Fruit fly (Drosophila melanogaster) whole organism, prepupa: ENCODE measurements around the gene CG31913.

Experiments used
- Blimp-1 ChIP-seq: fragments of 200-800 bp; sonication (Bioruptor generic); optimal IDR thresholded peaks from 3 replicates; lab custom pipeline; 2017; ENCODE audit warnings: missing biosample characterization, missing genetic modification characterization, mild to moderate bottlenecking, moderate library complexity, missing genetic modification reagents
- CG1621 ChIP-seq: fragments of 200-800 bp; sonication (Bioruptor generic); optimal IDR thresholded peaks from 3 replicates; lab custom pipeline; 2018; ENCODE audit warnings: missing biosample characterization, mild to moderate bottlenecking, missing genetic modification characterization
- CG16779 ChIP-seq: fragments of 200-800 bp; sonication (Bioruptor generic); optimal IDR thresholded peaks from 3 replicates; lab custom pipeline; 2017; ENCODE audit warnings: missing biosample characterization, mild to moderate bottlenecking, missing genetic modification characterization
- Smox ChIP-seq: fragments of 200-800 bp; sonication (Bioruptor generic); optimal IDR thresholded peaks from 3 replicates; lab custom pipeline; 2016; ENCODE audit warnings: missing biosample characterization, missing genetic modification characterization
- Sox102F ChIP-seq: fragments of 200-800 bp; sonication (Bioruptor generic); optimal IDR thresholded peaks from 2 replicates; lab custom pipeline; 2016; ENCODE audit warnings: missing biosample characterization, mild to moderate bottlenecking, missing genetic modification characterization
- net ChIP-seq: fragments of 200-800 bp; sonication (Bioruptor generic); optimal IDR thresholded peaks from 3 replicates; lab custom pipeline; 2016; ENCODE audit warnings: missing biosample characterization, missing genetic modification characterization

- no peak for TF ChIP-seq CG16779 (tag; lab: Kevin White, UChicago)
- TF ChIP-seq Smox, result no peak
- no peak for TF ChIP-seq net (GFP tag; lab: Kevin White, UChicago)
- TF ChIP-seq Sox102F (GFP tag; lab: Kevin White, UChicago), result no peak
- TF ChIP-seq Blimp-1 (GFP tag; lab: Kevin White, UChicago), result no peak
- peak; percentile 96 for TF ChIP-seq CG1621 (tag; lab: Kevin White, UChicago)
Measured at dm6 chr2L:5805091-5805817, 21.4 kb downstream of the CG31913 start, which contains the start of gene CG11034.
